Worm (Caenorhabditis elegans) whole organism, young adult: ENCODE results near the gene Y69A2AR.23.

ENCODE experiments used
- B0035.1 ChIP-seq: sonication (generic microtip); optimal IDR thresholded peaks from 2 replicates; lab custom pipeline; 2016; ENCODE audit warnings: missing genetic modification characterization, mild to moderate bottlenecking, missing compliant biosample characterization, missing genotype, missing genetic modification reagents
- B0261.1 ChIP-seq: sonication (generic microtip); optimal IDR thresholded peaks from 2 replicates; lab custom pipeline; 2016; ENCODE audit warnings: mild to moderate bottlenecking, missing genetic modification characterization, moderate library complexity, missing compliant biosample characterization
- C06A6.2 ChIP-seq: fragments of 200-800 bp; sonication (Bioruptor generic); conservative IDR thresholded peaks from 2 replicates; pipeline ENCODE4 v1.3.6; 2022; ENCODE audit warnings: missing genetic modification characterization, missing compliant biosample characterization
- F10E7.11 ChIP-seq: sonication (generic microtip); optimal IDR thresholded peaks from 2 replicates; lab custom pipeline; 2017; ENCODE audit warnings: mild to moderate bottlenecking, missing genetic modification characterization, moderate library complexity, missing compliant biosample characterization
- F33H1.4 ChIP-seq: fragments of 200-800 bp; sonication (Bioruptor generic); IDR thresholded peaks from 2 replicates; pipeline ENCODE4 v1.3.6; 2022; ENCODE audit warnings: missing genetic modification reagents, missing genetic modification characterization, missing compliant biosample characterization
- F55B11.4 ChIP-seq: sonication (generic microtip); optimal IDR thresholded peaks from 2 replicates; lab custom pipeline; 2016; ENCODE audit warnings: missing compliant biosample characterization, missing genetic modification characterization, borderline replicate concordance; ENCODE audit not compliant: insufficient read depth
- F57A8.1 ChIP-seq: fragments of 200-800 bp; sonication (Bioruptor generic); optimal IDR thresholded peaks from 2 replicates; lab custom pipeline; 2018; ENCODE audit warnings: mild to moderate bottlenecking, missing genetic modification characterization, moderate library complexity, missing compliant biosample characterization
- Y53F4B.3 ChIP-seq: fragments of 200-800 bp; sonication (Bioruptor generic); IDR thresholded peaks from 2 replicates; pipeline ENCODE4 v1.3.6; 2022; ENCODE audit warnings: missing genetic modification reagents, missing genetic modification characterization, missing compliant biosample characterization
- Y53G8AR.9 ChIP-seq: fragments of 200-800 bp; sonication (Bioruptor generic); conservative IDR thresholded peaks from 2 replicates; pipeline ENCODE4 v1.3.6; 2022; ENCODE audit warnings: missing genetic modification reagents, missing genetic modification characterization, missing compliant biosample characterization
- Y67H2A.10 ChIP-seq: fragments of 200-800 bp; sonication (Bioruptor generic); conservative IDR thresholded peaks from 2 replicates; pipeline ENCODE4 v1.3.6; 2022; ENCODE audit warnings: missing genetic modification reagents, missing genetic modification characterization, missing compliant biosample characterization
- ZK185.1 ChIP-seq: sonication (generic microtip); optimal IDR thresholded peaks from 2 replicates; lab custom pipeline; 2016; ENCODE audit warnings: mild to moderate bottlenecking, missing genetic modification characterization, missing compliant biosample characterization; ENCODE audit not compliant: poor library complexity, severe bottlenecking
- akir-1 ChIP-seq: fragments of 200-800 bp; sonication (Bioruptor generic); optimal IDR thresholded peaks from 2 replicates; lab custom pipeline; 2018; ENCODE audit warnings: mild to moderate bottlenecking, missing genetic modification characterization, moderate library complexity, missing compliant biosample characterization
- aptf-2 ChIP-seq: fragments of 200-800 bp; sonication (Bioruptor generic); conservative IDR thresholded peaks from 2 replicates; pipeline ENCODE4 v1.3.6; 2022; ENCODE audit warnings: missing genetic modification reagents, missing genetic modification characterization, missing compliant biosample characterization
- aptf-3 ChIP-seq: fragments of 200-800 bp; sonication (Bioruptor generic); IDR thresholded peaks from 2 replicates; pipeline ENCODE4 v1.3.6; 2022; ENCODE audit warnings: missing genetic modification characterization, missing compliant biosample characterization
- attf-3 ChIP-seq: fragments of 200-800 bp; sonication (Bioruptor generic); conservative IDR thresholded peaks from 2 replicates; pipeline ENCODE4 v1.3.6; 2022; ENCODE audit warnings: missing genetic modification reagents, missing genetic modification characterization, missing compliant biosample characterization
- attf-5 ChIP-seq: fragments of 200-800 bp; sonication (Bioruptor generic); optimal IDR thresholded peaks from 2 replicates; lab custom pipeline; 2018; ENCODE audit warnings: mild to moderate bottlenecking, missing genetic modification characterization, missing compliant biosample characterization
- bed-1 ChIP-seq: fragments of 200-800 bp; sonication (Bioruptor generic); IDR thresholded peaks from 2 replicates; pipeline ENCODE4 v1.3.6; 2022; ENCODE audit warnings: missing genetic modification reagents, missing genetic modification characterization, missing compliant biosample characterization
- cebp-2 ChIP-seq: fragments of 200-800 bp; sonication (Bioruptor generic); IDR thresholded peaks from 2 replicates; pipeline ENCODE4 v1.3.6; 2022; ENCODE audit warnings: missing genetic modification characterization, missing compliant biosample characterization
- ceh-27 ChIP-seq: fragments of 200-800 bp; sonication (Bioruptor generic); optimal IDR thresholded peaks from 2 replicates; lab custom pipeline; 2018; ENCODE audit warnings: mild to moderate bottlenecking, missing genetic modification characterization, moderate library complexity, missing compliant biosample characterization
- ceh-40 ChIP-seq: fragments of 200-800 bp; sonication (Bioruptor generic); IDR thresholded peaks from 2 replicates; pipeline ENCODE4 v1.3.6; 2022; ENCODE audit warnings: missing genetic modification characterization, missing compliant biosample characterization
- ceh-58 ChIP-seq: fragments of 200-800 bp; sonication (Bioruptor generic); IDR thresholded peaks from 2 replicates; pipeline ENCODE4 v1.3.6; 2022; ENCODE audit warnings: missing genetic modification characterization, missing compliant biosample characterization
- ceh-91 ChIP-seq: fragments of 200-800 bp; sonication (Bioruptor generic); IDR thresholded peaks from 2 replicates; pipeline ENCODE4 v1.3.6; 2022; ENCODE audit warnings: missing genetic modification reagents, missing genetic modification characterization, missing compliant biosample characterization
- dox-1 ChIP-seq: fragments of 200-800 bp; sonication (Bioruptor generic); IDR thresholded peaks from 2 replicates; pipeline ENCODE4 v1.3.6; 2022; ENCODE audit warnings: missing genetic modification reagents, missing genetic modification characterization, missing compliant biosample characterization
- egrh-3 ChIP-seq: fragments of 200-800 bp; sonication (Bioruptor generic); IDR thresholded peaks from 2 replicates; pipeline ENCODE4 v1.3.6; 2022; ENCODE audit warnings: missing genetic modification reagents, missing genetic modification characterization, missing compliant biosample characterization
- ekl-4 ChIP-seq: fragments of 200-800 bp; sonication (Bioruptor generic); IDR thresholded peaks from 2 replicates; pipeline ENCODE4 v1.3.6; 2022; ENCODE audit warnings: missing genetic modification reagents, missing genetic modification characterization, missing compliant biosample characterization
- hmg-20 ChIP-seq: fragments of 200-800 bp; sonication (Bioruptor generic); IDR thresholded peaks from 2 replicates; pipeline ENCODE4 v1.3.6; 2022; ENCODE audit warnings: missing genetic modification reagents, missing genetic modification characterization, missing compliant biosample characterization
- hsf-1 ChIP-seq: fragments of 200-800 bp; sonication (Bioruptor generic); IDR thresholded peaks from 2 replicates; pipeline ENCODE4 v1.3.6; 2022; ENCODE audit warnings: missing genetic modification reagents, missing genetic modification characterization, missing compliant biosample characterization
- lag-1 ChIP-seq: fragments of 200-800 bp; sonication (Bioruptor generic); IDR thresholded peaks from 2 replicates; pipeline ENCODE4 v1.3.6; 2022; ENCODE audit warnings: missing genetic modification reagents, missing genetic modification characterization, missing compliant biosample characterization
- let-526 ChIP-seq: fragments of 200-800 bp; sonication (Bioruptor generic); IDR thresholded peaks from 2 replicates; pipeline ENCODE4 v1.3.6; 2022; ENCODE audit warnings: missing genetic modification reagents, missing genetic modification characterization, missing compliant biosample characterization
- lin-54 ChIP-seq: fragments of 200-800 bp; sonication (Bioruptor generic); optimal IDR thresholded peaks from 2 replicates; lab custom pipeline; 2018; ENCODE audit warnings: mild to moderate bottlenecking, missing genetic modification characterization, missing compliant biosample characterization
- lsy-27 ChIP-seq: sonication (generic microtip); optimal IDR thresholded peaks from 2 replicates; lab custom pipeline; 2017; ENCODE audit warnings: missing genetic modification characterization, mild to moderate bottlenecking, missing compliant biosample characterization, antibody characterized with exemption, missing genotype, borderline replicate concordance; ENCODE audit not compliant: insufficient read depth
- madf-10 ChIP-seq: sonication (generic microtip); optimal IDR thresholded peaks from 2 replicates; lab custom pipeline; 2016; ENCODE audit warnings: mild to moderate bottlenecking, missing genetic modification characterization, missing compliant biosample characterization
- madf-3 ChIP-seq: fragments of 200-800 bp; sonication (Bioruptor generic); IDR thresholded peaks from 2 replicates; pipeline ENCODE4 v1.3.6; 2022; ENCODE audit warnings: missing genetic modification reagents, missing genetic modification characterization, missing compliant biosample characterization
- madf-6 ChIP-seq: fragments of 200-800 bp; sonication (Bioruptor generic); IDR thresholded peaks from 2 replicates; pipeline ENCODE4 v1.3.6; 2022; ENCODE audit warnings: missing genetic modification reagents, missing genetic modification characterization, missing compliant biosample characterization
- mel-28 ChIP-seq: sonication (generic microtip); optimal IDR thresholded peaks from 2 replicates; lab custom pipeline; 2016; ENCODE audit warnings: borderline replicate concordance, mild to moderate bottlenecking, missing genetic modification characterization, missing compliant biosample characterization
- nhr-80 ChIP-seq: sonication (generic microtip); optimal IDR thresholded peaks from 2 replicates; lab custom pipeline; 2016; ENCODE audit warnings: missing genetic modification characterization, missing compliant biosample characterization
- pbrm-1 ChIP-seq: fragments of 200-800 bp; sonication (Bioruptor generic); IDR thresholded peaks from 2 replicates; pipeline ENCODE4 v1.3.6; 2022; ENCODE audit warnings: missing genetic modification reagents, missing genetic modification characterization, missing compliant biosample characterization
- rcor-1 ChIP-seq: fragments of 200-800 bp; sonication (Bioruptor generic); IDR thresholded peaks from 2 replicates; pipeline ENCODE4 v1.3.6; 2022; ENCODE audit warnings: missing genetic modification reagents, missing genetic modification characterization, missing compliant biosample characterization
- sea-2 ChIP-seq: fragments of 200-800 bp; sonication (Bioruptor generic); IDR thresholded peaks from 2 replicates; pipeline ENCODE4 v1.3.6; 2022; ENCODE audit warnings: missing genetic modification characterization, missing compliant biosample characterization
- snpc-1.3 ChIP-seq: sonication (generic microtip); optimal IDR thresholded peaks from 2 replicates; lab custom pipeline; 2017; ENCODE audit warnings: missing genetic modification characterization, mild to moderate bottlenecking, missing compliant biosample characterization, antibody characterized with exemption, moderate library complexity, missing genotype, missing genetic modification reagents; ENCODE audit not compliant: insufficient read depth
- snpc-3.4 ChIP-seq: sonication (generic microtip); optimal IDR thresholded peaks from 2 replicates; lab custom pipeline; 2017; ENCODE audit warnings: missing genetic modification characterization, mild to moderate bottlenecking, missing compliant biosample characterization, antibody characterized with exemption, moderate library complexity, missing genotype, missing genetic modification reagents
- snpc-4 ChIP-seq, 5 experiments: fragments of 150-350 bp in 1 of 5; sonication (generic microtip) in 4 of 5; optimal IDR thresholded peaks; 2 replicates each; lab custom pipeline; 2014 to 2018; ENCODE audit warnings: missing genetic modification characterization in 5 of 5, missing biosample characterization in 3 of 5, antibody characterized with exemption in 2 of 5, mild to moderate bottlenecking in 2 of 5, missing compliant biosample characterization in 2 of 5, missing genotype in 2 of 5, moderate library complexity in 2 of 5, missing genetic modification reagents in 1 of 5
- tbx-9 ChIP-seq: sonication (generic microtip); optimal IDR thresholded peaks from 2 replicates; lab custom pipeline; 2016; ENCODE audit warnings: borderline replicate concordance, missing genetic modification characterization, inconsistent platforms, missing compliant biosample characterization
- unc-62 ChIP-seq: fragments of 150-350 bp; optimal IDR thresholded peaks from 2 replicates; lab custom pipeline; 2014; ENCODE audit warnings: missing biosample characterization, missing genetic modification reagents, missing genetic modification characterization
- ztf-18 ChIP-seq: sonication (generic microtip); optimal IDR thresholded peaks from 2 replicates; lab custom pipeline; 2016; ENCODE audit warnings: missing genotype, mild to moderate bottlenecking, missing genetic modification characterization, missing compliant biosample characterization
- ztf-22 ChIP-seq: fragments of 200-800 bp; sonication (Bioruptor generic); optimal IDR thresholded peaks from 2 replicates; lab custom pipeline; 2018; ENCODE audit warnings: mild to moderate bottlenecking, missing genetic modification characterization, moderate library complexity, missing compliant biosample characterization
- ztf-26 ChIP-seq: sonication (generic microtip); optimal IDR thresholded peaks from 2 replicates; lab custom pipeline; 2017; ENCODE audit warnings: missing genetic modification characterization, missing compliant biosample characterization
- ztf-3 ChIP-seq: fragments of 200-800 bp; sonication (Bioruptor generic); optimal IDR thresholded peaks from 2 replicates; lab custom pipeline; 2018; ENCODE audit warnings: mild to moderate bottlenecking, missing genetic modification characterization, missing compliant biosample characterization

The Y69A2AR.23 gene

DNA sequence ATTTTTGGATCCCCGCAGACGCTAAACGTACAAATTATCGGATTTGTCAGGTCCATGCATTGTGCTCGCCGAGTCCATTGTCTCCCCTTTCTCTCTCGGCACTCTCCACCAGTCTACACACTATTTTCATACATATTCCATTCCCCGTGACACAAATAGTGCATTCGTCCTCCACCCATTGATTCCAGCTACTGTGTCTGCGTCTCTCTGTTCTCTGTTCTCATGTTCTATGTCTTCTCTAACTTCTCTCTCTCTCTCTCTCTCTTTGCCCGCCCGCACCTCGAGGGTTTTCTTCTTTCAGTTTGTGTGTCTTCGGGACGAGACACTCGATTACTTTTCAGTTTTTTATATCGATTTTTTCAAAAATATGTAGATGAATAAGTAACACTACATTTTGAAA, 48.1 kb upstream of the Y69A2AR.23 start (continued):
- TF ChIP-seq ceh-58 (no peak), egrh-3 (GFP tag; lab: Robert Waterston, UW) (no peak), F33H1.4 (0 out of 2 replicates have a peak, but pooled peaks have one; percentile 14), ceh-40 (GFP tag; lab: Robert Waterston, UW) (no peak), B0035.1 (no peak), F10E7.11 (tag; lab: Kevin White, UChicago) (no peak), Y53G8AR.9 (GFP tag; lab: Robert Waterston, UW) (no peak), unc-62 (no peak), pbrm-1 (GFP tag; lab: Robert Waterston, UW) (peak; percentile 76), madf-6 (no peak), hsf-1 (GFP tag; lab: Robert Waterston, UW) (no peak), Y67H2A.10 (GFP tag; lab: Robert Waterston, UW) (no peak), nhr-80 (tag; lab: Kevin White, UChicago) (peak; percentile 73), lsy-27 (no peak), madf-3 (GFP tag; lab: Robert Waterston, UW) (no peak), ZK185.1 (tag; lab: Kevin White, UChicago) (no peak), lag-1 (GFP tag; lab: Robert Waterston, UW) (no peak), ztf-3 (GFP tag; lab: Kevin White, UChicago) (no peak), ekl-4 (GFP tag; lab: Robert Waterston, UW) (0 out of 2 replicates have a peak, but pooled peaks have one; percentile 45), ztf-22 (GFP tag; lab: Kevin White, UChicago) (no peak), ztf-18 (peak; percentile 15), snpc-4 (GFP tag; optimal IDR thresholded peaks at IDR 0.05; lab: Kevin White, UChicago) (no peak), snpc-4 (tag; optimal IDR thresholded peaks at IDR 0.05; lab: Kevin White, UChicago) (peak in 1 of 4 experiments; percentile 43), Y53F4B.3 (GFP tag; lab: Robert Waterston, UW) (no peak), rcor-1 (GFP tag; lab: Robert Waterston, UW) (no peak), ceh-27 (GFP tag; lab: Kevin White, UChicago) (peak; percentile 68), mel-28 (tag; lab: Kevin White, UChicago) (no peak), sea-2 (GFP tag; lab: Robert Waterston, UW) (no peak), let-526 (no peak), aptf-2 (GFP tag; lab: Robert Waterston, UW) (no peak), lin-54 (GFP tag; lab: Kevin White, UChicago) (peak; percentile 43), F55B11.4 (tag; lab: Kevin White, UChicago) (no peak), dox-1 (peak; percentile 72), aptf-3 (GFP tag; lab: Robert Waterston, UW) (no peak), attf-5 (GFP tag; lab: Kevin White, UChicago) (peak; percentile 85), tbx-9 (tag; lab: Kevin White, UChicago) (no peak), cebp-2 (GFP tag; lab: Robert Waterston, UW) (no peak), akir-1 (GFP tag; lab: Kevin White, UChicago) (no peak), ztf-26 (tag; lab: Kevin White, UChicago) (peak; percentile 19), C06A6.2 (GFP tag; lab: Robert Waterston, UW) (0 out of 2 replicates have a peak, but pooled peaks have one; percentile 42), attf-3 (GFP tag; lab: Robert Waterston, UW) (0 out of 2 replicates have a peak, but pooled peaks have one; percentile 12), F57A8.1 (GFP tag; lab: Kevin White, UChicago) (no peak), ceh-91 (GFP tag; lab: Robert Waterston, UW) (no peak), bed-1 (GFP tag; lab: Robert Waterston, UW) (no peak), snpc-3.4 (no peak), B0261.1 (tag; lab: Kevin White, UChicago) (no peak), hmg-20 (GFP tag; lab: Robert Waterston, UW) (no peak), snpc-1.3 (no peak), madf-10 (tag; lab: Kevin White, UChicago) (peak; percentile 19)
